Fruit fly (Drosophila melanogaster) whole organism, pupa: ENCODE measurements around the gene comm3.

Experiments
- CG12605 ChIP-seq: fragments of 200-800 bp; sonication (Bioruptor generic); IDR thresholded peaks from 2 replicates; pipeline ENCODE4 v1.3.6; 2022; ENCODE audit warnings: missing biosample characterization, missing genetic modification characterization
- CG17806 ChIP-seq: fragments of 200-800 bp; sonication (Bioruptor generic); optimal IDR thresholded peaks from 2 replicates; lab custom pipeline; 2018; ENCODE audit warnings: missing biosample characterization, mild to moderate bottlenecking, missing genetic modification characterization, moderate library complexity
- CG32121 ChIP-seq: fragments of 200-800 bp; sonication (Bioruptor generic); IDR thresholded peaks from 2 replicates; pipeline ENCODE4 v1.3.6; 2022; ENCODE audit warnings: missing biosample characterization, missing genetic modification characterization
- CG34367 ChIP-seq: fragments of 200-800 bp; sonication (Bioruptor generic); optimal IDR thresholded peaks from 2 replicates; lab custom pipeline; 2018; ENCODE audit warnings: missing biosample characterization, mild to moderate bottlenecking, missing genetic modification characterization
- CG4496 ChIP-seq: fragments of 200-800 bp; sonication (Bioruptor generic); IDR thresholded peaks from 3 replicates; pipeline ENCODE4 v1.3.6; 2022; ENCODE audit warnings: missing biosample characterization, missing genetic modification characterization
- CG8159 ChIP-seq: fragments of 200-800 bp; sonication (Bioruptor generic); optimal IDR thresholded peaks from 3 replicates; lab custom pipeline; 2018; ENCODE audit warnings: missing biosample characterization, mild to moderate bottlenecking, missing genetic modification characterization, moderate library complexity
- CG9948 ChIP-seq: fragments of 200-800 bp; sonication (Bioruptor generic); optimal IDR thresholded peaks from 2 replicates; lab custom pipeline; 2018; ENCODE audit warnings: missing biosample characterization, mild to moderate bottlenecking, missing genetic modification characterization, moderate library complexity
- D1 ChIP-seq: fragments of 200-800 bp; sonication (Bioruptor generic); optimal IDR thresholded peaks from 2 replicates; lab custom pipeline; 2018; ENCODE audit warnings: missing biosample characterization, mild to moderate bottlenecking, missing genetic modification characterization, moderate library complexity
- EcR ChIP-seq: fragments of 200-800 bp; sonication (Bioruptor generic); optimal IDR thresholded peaks from 3 replicates; lab custom pipeline; 2019; ENCODE audit warnings: missing biosample characterization, missing genetic modification characterization, mild to moderate bottlenecking, moderate library complexity, missing genetic modification reagents
- Pif1B ChIP-seq: fragments of 200-800 bp; sonication (Bioruptor generic); optimal IDR thresholded peaks from 3 replicates; lab custom pipeline; 2016; ENCODE audit warnings: missing biosample characterization, missing genetic modification characterization
- Snoo ChIP-seq: fragments of 200-800 bp; sonication (Bioruptor generic); optimal IDR thresholded peaks from 3 replicates; lab custom pipeline; 2017; ENCODE audit warnings: missing biosample characterization, mild to moderate bottlenecking, missing genetic modification characterization, inconsistent platforms
- fd96Ca ChIP-seq: fragments of 200-800 bp; sonication (Bioruptor generic); IDR thresholded peaks from 3 replicates; pipeline ENCODE4 v1.3.6; 2022; ENCODE audit warnings: missing biosample characterization, missing genetic modification characterization
- gl ChIP-seq: fragments of 200-800 bp; sonication (Bioruptor generic); optimal IDR thresholded peaks from 2 replicates; lab custom pipeline; 2018; ENCODE audit warnings: missing biosample characterization, mild to moderate bottlenecking, missing genetic modification characterization
- rn ChIP-seq: fragments of 200-800 bp; sonication (Bioruptor generic); IDR thresholded peaks from 2 replicates; pipeline ENCODE4 v1.3.6; 2022; ENCODE audit warnings: missing biosample characterization, missing genetic modification characterization

DNA sequence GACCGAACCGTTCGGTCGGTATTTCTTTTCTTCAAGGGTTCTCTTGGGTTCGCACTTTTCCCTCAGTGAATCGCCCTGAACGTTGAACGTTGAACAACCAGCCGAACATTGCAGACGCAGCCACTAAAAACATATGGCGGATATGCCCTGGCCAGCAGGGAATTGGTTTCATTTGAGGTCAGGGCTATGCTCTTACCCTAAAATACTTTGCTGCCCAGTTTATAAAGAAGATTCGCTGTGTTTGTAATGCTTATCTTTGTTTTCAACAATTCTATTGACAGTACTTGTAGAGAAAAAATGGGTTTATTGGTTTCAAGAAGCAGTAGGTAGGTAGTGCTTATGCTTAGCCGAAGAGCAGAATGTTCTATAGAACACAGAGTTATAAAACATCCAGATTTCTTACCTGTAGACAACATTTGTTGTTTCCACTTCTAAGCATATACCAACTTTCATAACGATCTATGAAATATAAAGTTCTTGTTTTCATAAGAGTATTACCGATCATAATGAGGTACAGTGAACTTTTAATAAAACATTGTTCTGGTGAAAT lies 52.3 kb downstream of the comm3 start:
- TF ChIP-seq rn (GFP tag; lab: Robert Waterston, UW) (no peak), D1 (no peak), CG12605 (GFP tag; lab: Robert Waterston, UW) (no peak), gl (no peak), CG4496 (GFP tag; lab: Robert Waterston, UW) (no peak), CG34367 (tag; lab: Kevin White, UChicago) (peak; percentile 16), Snoo (tag; lab: Kevin White, UChicago) (no peak), CG17806 (tag; lab: Kevin White, UChicago) (no peak), EcR (GFP tag; lab: Kevin White, UChicago) (no peak), CG8159 (tag; lab: Kevin White, UChicago) (peak; percentile 47), Pif1B (GFP tag; lab: Kevin White, UChicago) (no peak), CG9948 (tag; lab: Kevin White, UChicago) (peak; percentile 2), CG32121 (GFP tag; lab: Robert Waterston, UW) (no peak), fd96Ca (GFP tag; lab: Robert Waterston, UW) (no peak)
